Worm (Caenorhabditis elegans) whole organism, L4 larva: ENCODE data around the gene Y71H2AM.20.

ENCODE experiments used
- F37D6.2 ChIP-seq: sonication (generic microtip); optimal IDR thresholded peaks from 2 replicates; lab custom pipeline; 2016; ENCODE audit warnings: mild to moderate bottlenecking, missing genetic modification characterization, missing compliant biosample characterization
- R02D3.7 ChIP-seq: fragments of 150-350 bp; sonication (generic microtip); optimal IDR thresholded peaks from 3 replicates; lab custom pipeline; 2014; ENCODE audit warnings: missing biosample characterization, missing genetic modification characterization
- T26A8.4 ChIP-seq: fragments of 200-800 bp; sonication (Bioruptor generic); IDR thresholded peaks from 2 replicates; pipeline ENCODE4 v1.3.6; 2022; ENCODE audit warnings: missing genetic modification characterization, missing compliant biosample characterization
- ZK546.5 ChIP-seq, 2 experiments: sonication (generic microtip); optimal IDR thresholded peaks; 2 replicates each; lab custom pipeline; 2017; ENCODE audit warnings: missing biosample characterization in 2 of 2, missing genetic modification characterization in 2 of 2
- aha-1 ChIP-seq: fragments of 150-350 bp; peaks from one replicate; lab custom pipeline; 2014; ENCODE audit warnings: missing biosample characterization, missing genetic modification characterization
- arid-1 ChIP-seq: fragments of 200-800 bp; sonication (Bioruptor generic); conservative IDR thresholded peaks from 2 replicates; pipeline ENCODE4 v1.3.6; 2022; ENCODE audit warnings: missing genetic modification reagents, missing genetic modification characterization, missing compliant biosample characterization
- attf-4 ChIP-seq: sonication (generic microtip); optimal IDR thresholded peaks from 3 replicates; lab custom pipeline; 2017; ENCODE audit warnings: missing biosample characterization, missing genetic modification characterization
- ceh-28 ChIP-seq: fragments of 150-350 bp; optimal IDR thresholded peaks from 2 replicates; lab custom pipeline; 2014; ENCODE audit warnings: missing biosample characterization, missing genetic modification reagents, missing genetic modification characterization
- ceh-32 ChIP-seq: sonication (generic microtip); optimal IDR thresholded peaks from 2 replicates; lab custom pipeline; 2016; ENCODE audit warnings: mild to moderate bottlenecking, missing genetic modification characterization, missing compliant biosample characterization; ENCODE audit not compliant: poor library complexity
- ces-1 ChIP-seq: fragments of 150-350 bp; sonication (generic microtip); optimal IDR thresholded peaks from 4 replicates; lab custom pipeline; 2014; ENCODE audit warnings: missing biosample characterization, missing genetic modification reagents, missing genetic modification characterization
- daf-16 ChIP-seq, 3 experiments: sonication (generic microtip); optimal IDR thresholded peaks; 2 replicates each; lab custom pipeline; 2016 to 2017; ENCODE audit warnings: missing genetic modification characterization in 3 of 3, missing genetic modification reagents in 3 of 3, mild to moderate bottlenecking in 2 of 3, missing compliant biosample characterization in 2 of 3, missing biosample characterization in 1 of 3, moderate library complexity in 1 of 3
- daf-19 ChIP-seq: fragments of 200-800 bp; sonication (Bioruptor generic); conservative IDR thresholded peaks from 2 replicates; pipeline ENCODE4 v1.3.6; 2022; ENCODE audit warnings: missing genetic modification characterization, missing compliant biosample characterization
- dpl-1 ChIP-seq: fragments of 150-350 bp; optimal IDR thresholded peaks from 2 replicates; lab custom pipeline; 2014; ENCODE audit warnings: missing biosample characterization, missing genetic modification reagents, missing genetic modification characterization
- duxl-1 ChIP-seq: sonication (generic microtip); optimal IDR thresholded peaks from 2 replicates; lab custom pipeline; 2016; ENCODE audit warnings: mild to moderate bottlenecking, missing genetic modification characterization, moderate library complexity, missing compliant biosample characterization; ENCODE audit not compliant: poor library complexity
- dve-1 ChIP-seq: sonication (generic microtip); optimal IDR thresholded peaks from 2 replicates; lab custom pipeline; 2017; ENCODE audit warnings: antibody characterized with exemption, mild to moderate bottlenecking, missing genetic modification characterization, missing compliant biosample characterization; ENCODE audit not compliant: insufficient read depth
- fkh-10 ChIP-seq: fragments of 150-350 bp; optimal IDR thresholded peaks from 2 replicates; lab custom pipeline; 2014; ENCODE audit warnings: missing biosample characterization, missing genetic modification reagents, missing genetic modification characterization
- hif-1 ChIP-seq, 2 experiments: sonication (generic microtip); optimal IDR thresholded peaks; 2 replicates each; lab custom pipeline; 2016 to 2017; ENCODE audit warnings: missing compliant biosample characterization in 2 of 2, missing genetic modification characterization in 2 of 2, missing genetic modification reagents in 2 of 2, missing genotype in 2 of 2, mild to moderate bottlenecking in 1 of 2
- hlh-30 ChIP-seq: sonication (generic microtip); optimal IDR thresholded peaks from 2 replicates; lab custom pipeline; 2017; ENCODE audit warnings: antibody characterized with exemption, mild to moderate bottlenecking, missing genetic modification characterization, missing compliant biosample characterization; ENCODE audit not compliant: insufficient read depth
- hmg-1.1 ChIP-seq: fragments of 200-800 bp; sonication (Bioruptor generic); IDR thresholded peaks from 2 replicates; pipeline ENCODE4 v1.3.6; 2022; ENCODE audit warnings: missing genetic modification reagents, missing genetic modification characterization, missing compliant biosample characterization
- jun-1 ChIP-seq: fragments of 150-350 bp; optimal IDR thresholded peaks from 2 replicates; lab custom pipeline; 2014; ENCODE audit warnings: missing biosample characterization, missing genetic modification reagents, missing genetic modification characterization
- lim-7 ChIP-seq: fragments of 200-800 bp; sonication (Bioruptor generic); IDR thresholded peaks from 2 replicates; pipeline ENCODE4 v1.3.6; 2022; ENCODE audit warnings: missing genetic modification characterization, missing compliant biosample characterization
- lin-13 ChIP-seq: fragments of 150-350 bp; optimal IDR thresholded peaks from 2 replicates; lab custom pipeline; 2014; ENCODE audit warnings: missing biosample characterization, missing genetic modification reagents, missing genetic modification characterization
- lin-38 ChIP-seq: fragments of 200-800 bp; sonication (Bioruptor generic); IDR thresholded peaks from 2 replicates; pipeline ENCODE4 v1.3.6; 2022; ENCODE audit warnings: missing genetic modification reagents, missing genetic modification characterization, missing compliant biosample characterization
- lin-39 ChIP-seq: fragments of 150-350 bp; optimal IDR thresholded peaks from 2 replicates; lab custom pipeline; 2014; ENCODE audit warnings: missing biosample characterization, missing genetic modification reagents, missing genetic modification characterization
- lir-3 ChIP-seq: sonication (generic microtip); optimal IDR thresholded peaks from 2 replicates; lab custom pipeline; 2016; ENCODE audit warnings: mild to moderate bottlenecking, missing genetic modification characterization, missing compliant biosample characterization
- madf-9 ChIP-seq: fragments of 200-800 bp; sonication (Bioruptor generic); conservative IDR thresholded peaks from 2 replicates; pipeline ENCODE4 v1.3.6; 2022; ENCODE audit warnings: missing genetic modification reagents, missing genetic modification characterization, missing compliant biosample characterization
- mdl-1 ChIP-seq, 2 experiments: fragments of 150-350 bp in 1 of 2; sonication (generic microtip) in 1 of 2; optimal IDR thresholded peaks; 2 replicates each; lab custom pipeline; 2014 to 2017; ENCODE audit warnings: missing biosample characterization in 2 of 2, missing genetic modification characterization in 2 of 2
- mep-1 ChIP-seq: fragments of 150-350 bp; sonication (generic microtip); optimal IDR thresholded peaks from 3 replicates; lab custom pipeline; 2014; ENCODE audit warnings: missing biosample characterization, missing genetic modification characterization
- nhr-10 ChIP-seq: fragments of 150-350 bp; optimal IDR thresholded peaks from 2 replicates; lab custom pipeline; 2014; ENCODE audit warnings: missing biosample characterization, missing genetic modification characterization
- nhr-25 ChIP-seq: sonication (generic microtip); optimal IDR thresholded peaks from 2 replicates; lab custom pipeline; 2017; ENCODE audit warnings: missing genetic modification characterization, mild to moderate bottlenecking, missing compliant biosample characterization, antibody characterized with exemption, moderate library complexity, borderline replicate concordance; ENCODE audit not compliant: insufficient read depth
- nhr-28 ChIP-seq: fragments of 150-350 bp; optimal IDR thresholded peaks from 2 replicates; lab custom pipeline; 2014; ENCODE audit warnings: missing biosample characterization, missing genetic modification characterization
- nhr-42 ChIP-seq: fragments of 200-800 bp; sonication (Bioruptor generic); IDR thresholded peaks from 2 replicates; pipeline ENCODE4 v1.3.6; 2022; ENCODE audit warnings: missing genetic modification characterization, missing compliant biosample characterization
- nhr-6 ChIP-seq: fragments of 150-350 bp; optimal IDR thresholded peaks from 2 replicates; lab custom pipeline; 2014; ENCODE audit warnings: missing biosample characterization, missing genetic modification characterization
- nhr-76 ChIP-seq: fragments of 150-350 bp; optimal IDR thresholded peaks from 2 replicates; lab custom pipeline; 2014; ENCODE audit warnings: missing biosample characterization, missing genetic modification characterization
- nhr-77 ChIP-seq: fragments of 150-350 bp; optimal IDR thresholded peaks from 2 replicates; lab custom pipeline; 2014; ENCODE audit warnings: missing biosample characterization, missing genetic modification characterization
- rbr-2 ChIP-seq: sonication (generic microtip); optimal IDR thresholded peaks from 2 replicates; lab custom pipeline; 2016; ENCODE audit warnings: missing genotype, missing genetic modification characterization, missing compliant biosample characterization
- saeg-2 ChIP-seq: fragments of 200-800 bp; sonication (Bioruptor generic); IDR thresholded peaks from 2 replicates; pipeline ENCODE4 v1.3.6; 2022; ENCODE audit warnings: missing genetic modification reagents, missing genetic modification characterization, missing compliant biosample characterization
- snpc-1.2 ChIP-seq: fragments of 200-800 bp; sonication (Bioruptor generic); IDR thresholded peaks from 2 replicates; pipeline ENCODE4 v1.3.6; 2022; ENCODE audit warnings: missing genetic modification reagents, missing genetic modification characterization, missing compliant biosample characterization
- snpc-4 ChIP-seq: fragments of 150-350 bp; optimal IDR thresholded peaks from 2 replicates; lab custom pipeline; 2014; ENCODE audit warnings: missing biosample characterization, missing genetic modification characterization
- spr-1 ChIP-seq: sonication (generic microtip); optimal IDR thresholded peaks from 2 replicates; lab custom pipeline; 2016; ENCODE audit warnings: mild to moderate bottlenecking, missing genetic modification characterization, missing compliant biosample characterization
- spr-3 ChIP-seq: fragments of 200-800 bp; sonication (Bioruptor generic); optimal IDR thresholded peaks from 2 replicates; lab custom pipeline; 2018; ENCODE audit warnings: mild to moderate bottlenecking, missing genetic modification characterization, missing compliant biosample characterization
- tag-97 ChIP-seq: fragments of 200-800 bp; sonication (Bioruptor generic); IDR thresholded peaks from 2 replicates; pipeline ENCODE4 v1.3.6; 2022; ENCODE audit warnings: missing genetic modification characterization, missing compliant biosample characterization
- unc-130 ChIP-seq: sonication (generic microtip); optimal IDR thresholded peaks from 2 replicates; lab custom pipeline; 2016; ENCODE audit warnings: missing genetic modification reagents, missing genetic modification characterization, missing compliant biosample characterization
- vab-7 ChIP-seq: fragments of 200-800 bp; sonication (Bioruptor generic); IDR thresholded peaks from 2 replicates; pipeline ENCODE4 v1.3.6; 2022; ENCODE audit warnings: missing genetic modification reagents, missing genetic modification characterization, missing compliant biosample characterization
- zfp-2 ChIP-seq: sonication (generic microtip); optimal IDR thresholded peaks from 2 replicates; lab custom pipeline; 2016; ENCODE audit warnings: mild to moderate bottlenecking, missing genetic modification characterization, missing compliant biosample characterization
- zfp-3 ChIP-seq: fragments of 200-800 bp; sonication (Bioruptor generic); conservative IDR thresholded peaks from 2 replicates; pipeline ENCODE4 v1.3.6; 2022; ENCODE audit warnings: missing genetic modification reagents, missing genetic modification characterization, missing compliant biosample characterization
- zip-11 ChIP-seq: fragments of 200-800 bp; sonication (Bioruptor generic); IDR thresholded peaks from 2 replicates; pipeline ENCODE4 v1.3.6; 2022; ENCODE audit warnings: missing genetic modification characterization, missing compliant biosample characterization
- zip-2 ChIP-seq: fragments of 150-350 bp; optimal IDR thresholded peaks from 2 replicates; lab custom pipeline; 2014; ENCODE audit warnings: missing biosample characterization, missing genetic modification characterization
- ztf-11 ChIP-seq: fragments of 150-350 bp; optimal IDR thresholded peaks from 2 replicates; lab custom pipeline; 2014; ENCODE audit warnings: missing biosample characterization, missing genetic modification characterization

Gene Y71H2AM.20

DNA sequence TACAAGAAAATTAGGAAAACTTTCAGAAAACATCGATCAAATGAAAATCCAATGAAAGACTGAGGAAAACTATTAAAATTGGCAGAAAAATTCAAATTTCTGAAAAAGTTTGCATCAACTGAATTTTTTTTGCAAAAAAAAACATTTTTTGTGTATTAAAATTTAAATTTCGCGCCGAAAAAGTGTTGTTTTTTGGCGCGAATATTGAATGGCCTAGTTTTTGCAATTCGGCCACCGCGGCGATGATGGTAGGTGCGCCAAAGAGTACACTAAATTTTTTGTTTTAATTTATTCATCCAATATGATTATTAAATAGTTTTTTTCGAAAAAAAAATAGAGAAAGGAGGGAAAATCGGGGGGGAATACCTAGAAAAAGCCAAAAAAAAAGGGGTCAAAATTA, 16.7 kb downstream of the Y71H2AM.20 start:
- TF ChIP-seq ceh-28 (no peak), snpc-4 (no peak), duxl-1 (no peak), zip-2 (tag; lab: Kevin White, UChicago) (no peak), lim-7 (GFP tag; lab: Robert Waterston, UW) (no peak), aha-1 (peak; percentile 78), hmg-1.1 (GFP tag; lab: Robert Waterston, UW) (no peak), ztf-11 (tag; lab: Kevin White, UChicago) (no peak), lir-3 (tag; lab: Kevin White, UChicago) (no peak), ceh-32 (tag; lab: Kevin White, UChicago) (no peak), dpl-1 (GFP tag; lab: Kevin White, UChicago) (peak; percentile 10)

DNA sequence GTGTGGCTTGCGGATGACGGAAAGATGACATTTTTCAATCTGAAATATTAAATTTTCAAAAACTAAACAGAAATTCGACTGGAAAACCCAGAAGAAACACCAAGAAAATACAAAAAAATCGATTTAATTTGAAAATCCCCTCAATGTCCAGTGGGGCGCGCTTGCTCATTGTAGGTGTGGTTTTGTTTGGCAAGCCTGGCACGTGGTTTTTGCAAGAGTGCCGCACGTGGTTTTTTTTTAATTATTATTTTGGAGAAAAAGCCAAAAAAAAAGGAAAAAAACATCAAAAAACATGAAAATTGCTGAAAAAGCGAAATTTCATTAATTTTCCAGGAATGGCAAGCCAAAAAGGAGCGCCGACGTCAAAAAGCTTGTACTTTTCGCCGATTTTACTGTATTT, 17.1 kb downstream of the Y71H2AM.20 start, which contains the start of gene swsn-3:
Gene swsn-3, minus strand, starts transcription at position 45 of the 400 bp plus-strand sequence.
- TF ChIP-seq lin-38 (GFP tag; lab: Robert Waterston, UW) (peak; percentile 97), hlh-30 (peak; percentile 87), snpc-1.2 (GFP tag; lab: Robert Waterston, UW) (peak; percentile 60; the same call in 1 of the 2 replicates), mep-1 (tag; lab: Kevin White, UChicago) (peak; percentile 91), nhr-6 (tag; lab: Kevin White, UChicago) (peak; percentile 93), unc-130 (peak; percentile 78), duxl-1 (peak; percentile 92), ces-1 (peak; percentile 27), arid-1 (GFP tag; lab: Robert Waterston, UW) (peak; percentile 89), mdl-1 (tag; optimal IDR thresholded peaks at IDR 0.05; lab: Kevin White, UChicago) (peak; percentile 25 to 63), hif-1 (tag; optimal IDR thresholded peaks at IDR 0.05; lab: Kevin White, UChicago) (peak in 1 of 2 experiments; percentile 68), zip-2 (tag; lab: Kevin White, UChicago) (peak; percentile 45), R02D3.7 (tag; lab: Kevin White, UChicago) (peak; percentile 20), saeg-2 (GFP tag; lab: Robert Waterston, UW) (no peak), nhr-77 (tag; lab: Kevin White, UChicago) (peak; percentile 65), lir-3 (tag; lab: Kevin White, UChicago) (no peak), rbr-2 (tag; lab: Kevin White, UChicago) (peak; percentile 85), attf-4 (no peak), madf-9 (GFP tag; lab: Robert Waterston, UW) (peak; percentile 50; the same call in 1 of the 2 replicates), vab-7 (GFP tag; lab: Robert Waterston, UW) (peak; percentile 74), lin-13 (GFP tag; lab: Kevin White, UChicago) (peak; percentile 86), zfp-3 (GFP tag; lab: Robert Waterston, UW) (no peak), hmg-1.1 (GFP tag; lab: Robert Waterston, UW) (peak; percentile 77), T26A8.4 (GFP tag; lab: Robert Waterston, UW) (peak; percentile 73), ZK546.5 (tag; optimal IDR thresholded peaks at IDR 0.05; lab: Kevin White, UChicago) (peak in 1 of 2 experiments; percentile 3), tag-97 (GFP tag; lab: Robert Waterston, UW) (no peak), zfp-2 (tag; lab: Kevin White, UChicago) (peak; percentile 42), jun-1 (tag; lab: Kevin White, UChicago) (no peak), nhr-10 (tag; lab: Kevin White, UChicago) (peak; percentile 46), lin-39 (tag; lab: Kevin White, UChicago) (no peak), spr-1 (tag; lab: Kevin White, UChicago) (peak; percentile 68), nhr-76 (no peak), daf-19 (GFP tag; lab: Robert Waterston, UW) (no peak), daf-16 (GFP tag; optimal IDR thresholded peaks at IDR 0.05; lab: Kevin White, UChicago) (peak in 1 of 2 experiments; percentile 36), daf-16 (tag; optimal IDR thresholded peaks at IDR 0.05; lab: Kevin White, UChicago) (peak; percentile 54), nhr-28 (tag; lab: Kevin White, UChicago) (peak; percentile 53), fkh-10 (peak; percentile 18), nhr-42 (GFP tag; lab: Robert Waterston, UW) (0 out of 2 replicates have a peak, but pooled peaks have one; percentile 32), dve-1 (tag; lab: Kevin White, UChicago) (peak; percentile 86), zip-11 (no peak), F37D6.2 (tag; lab: Kevin White, UChicago) (peak; percentile 65), spr-3 (GFP tag; lab: Kevin White, UChicago) (peak; percentile 48), nhr-25 (tag; lab: Kevin White, UChicago) (peak; percentile 48)
